Fruit fly (Drosophila melanogaster): ENCODE results near the gene CG32221.

DNA sequence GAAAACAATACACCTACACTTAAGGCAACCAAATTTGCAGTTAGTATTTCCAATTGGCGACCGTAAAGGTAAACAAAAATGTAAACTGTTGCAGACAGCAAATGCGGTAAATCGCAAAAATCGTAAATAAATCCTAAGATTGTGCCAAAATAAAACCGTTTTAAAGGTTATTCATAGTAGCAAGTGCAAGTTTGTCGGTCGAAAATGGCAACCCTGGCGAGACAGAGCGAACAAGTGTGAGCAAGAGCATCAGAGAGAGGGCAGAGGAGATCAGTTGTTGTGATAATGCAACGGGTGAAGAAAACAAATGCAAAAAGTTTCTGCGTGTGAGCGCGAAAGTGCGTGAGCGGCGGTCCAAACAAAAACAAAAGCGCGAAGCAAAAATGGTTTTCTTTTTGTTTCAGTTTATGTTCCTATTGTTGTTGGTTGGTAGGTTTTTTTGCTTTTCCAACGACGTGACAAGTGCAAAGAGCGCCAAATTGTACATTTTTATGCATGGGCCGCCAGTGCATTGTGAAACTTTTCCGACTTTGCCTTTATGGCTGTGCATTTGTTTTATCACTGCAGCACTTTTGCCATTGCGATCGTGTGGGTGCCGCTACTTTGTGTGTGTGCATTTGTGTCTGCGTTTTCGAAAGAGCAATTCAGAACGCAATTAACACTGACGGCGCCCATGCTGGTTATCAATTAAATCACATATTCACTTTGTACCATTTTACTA is 41.6 kb upstream of the CG32221 start:
- TF ChIP-seq ttk (optimal IDR thresholded peaks at IDR 0.05) (no peak), insv (optimal IDR thresholded peaks at IDR 0.05) (no peak)
